Fruit fly (Drosophila melanogaster): ENCODE data around the gene CG5790.

DNA sequence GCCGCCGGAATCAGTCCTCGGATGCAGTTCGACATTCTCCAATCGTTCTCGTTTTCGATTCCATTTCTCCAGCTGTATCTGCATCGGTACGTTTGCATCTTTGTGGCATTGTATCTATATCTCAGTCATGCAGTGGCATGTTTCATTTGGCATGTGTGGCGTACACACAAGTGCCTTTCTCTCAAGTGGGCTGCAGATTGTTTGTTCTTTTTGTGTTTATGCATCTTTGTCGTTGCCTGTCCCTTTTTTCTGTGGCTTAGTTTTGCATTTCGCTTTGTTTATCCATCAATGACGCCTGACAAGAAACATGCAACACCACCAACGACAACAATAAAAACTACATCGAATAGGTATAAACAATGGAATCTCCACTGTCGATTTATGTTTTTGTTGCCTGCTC is 41.9 kb downstream of the CG5790 start:
- no peak for TF ChIP-seq Myc (optimal IDR thresholded peaks at IDR 0.05)
- TF ChIP-seq Sin3A (optimal IDR thresholded peaks at IDR 0.05), result no peak
- no peak for TF ChIP-seq h (optimal IDR thresholded peaks at IDR 0.05)
- no peak for TF ChIP-seq psq (optimal IDR thresholded peaks at IDR 0.05)
- TF ChIP-seq ttk (optimal IDR thresholded peaks at IDR 0.05), result no peak
- TF ChIP-seq insv (optimal IDR thresholded peaks at IDR 0.05), result no peak
